Fruit fly (Drosophila melanogaster): Measurements from ENCODE around the gene ND-75.

ND-75 gene

dm6 chrX:8263236-8263635 is 11.7 kb upstream of the ND-75 start (continued):
- TF ChIP-seq CG9932 (GFP tag; IDR thresholded peaks at IDR 0.05) (peak; percentile 25; the same call in 1 of the 2 replicates), sc (optimal IDR thresholded peaks at IDR 0.05) (no peak), sc (GFP tag; optimal IDR thresholded peaks at IDR 0.05) (no peak), fu2 (GFP tag; optimal IDR thresholded peaks at IDR 0.05) (no peak), Mad (GFP tag; optimal IDR thresholded peaks at IDR 0.05) (no peak), dysf (GFP tag; IDR thresholded peaks at IDR 0.05) (peak; percentile 37; the same call in 1 of the 3 replicates), CG17361 (GFP tag; IDR thresholded peaks at IDR 0.05) (peak; percentile 42; the same call in 1 of the 3 replicates), CG13424 (tag; optimal IDR thresholded peaks at IDR 0.05) (peak; percentile 16), Hr39 (optimal IDR thresholded peaks at IDR 0.05) (no peak), lmd (GFP tag; IDR thresholded peaks at IDR 0.05) (peak; percentile 43; the same call in 1 of the 2 replicates), CG32767 (GFP tag; IDR thresholded peaks at IDR 0.05) (no peak), Meics (GFP tag; optimal IDR thresholded peaks at IDR 0.05) (no peak), sisA (GFP tag; IDR thresholded peaks at IDR 0.05) (0 out of 2 replicates have a peak, but pooled peaks have one; percentile 27), Fer2 (tag; optimal IDR thresholded peaks at IDR 0.05) (no peak), Rx (GFP tag; IDR thresholded peaks at IDR 0.05) (no peak), Ssrp (tag; optimal IDR thresholded peaks at IDR 0.05) (no peak), CG2678 (tag; optimal IDR thresholded peaks at IDR 0.05) (peak; percentile 44), CG3847 (GFP tag; IDR thresholded peaks at IDR 0.05) (peak; percentile 10; the same call in 1 of the 2 replicates), CG18262 (tag; optimal IDR thresholded peaks at IDR 0.05) (peak; percentile 9), Oli (tag; optimal IDR thresholded peaks at IDR 0.05) (peak; percentile 13), odd (GFP tag; optimal IDR thresholded peaks at IDR 0.05) (no peak), CG30403 (GFP tag; optimal IDR thresholded peaks at IDR 0.05) (peak; percentile 21), nerfin-2 (GFP tag; IDR thresholded peaks at IDR 0.05; ENCODE audit: partially characterized antibody) (no peak), CG11398 (GFP tag; optimal IDR thresholded peaks at IDR 0.05) (no peak), CG15269 (tag; optimal IDR thresholded peaks at IDR 0.05) (peak; percentile 38), gem (tag; optimal IDR thresholded peaks at IDR 0.05) (peak; percentile 34), CoRest (tag; optimal IDR thresholded peaks at IDR 0.05) (peak; percentile 29), CG17568 (GFP tag; optimal IDR thresholded peaks at IDR 0.05) (no peak), Oaz (GFP tag; IDR thresholded peaks at IDR 0.05) (0 out of 2 replicates have a peak, but pooled peaks have one; percentile 7), Ptx1 (GFP tag; IDR thresholded peaks at IDR 0.05) (peak; percentile 45), klu (GFP tag; IDR thresholded peaks at IDR 0.05) (no peak), Sox102F (GFP tag; optimal IDR thresholded peaks at IDR 0.05) (peak; percentile 20)

dm6 chrX:8259881-8260280 is 8.4 kb upstream of the ND-75 start:
- TF ChIP-seq CG10321 (GFP tag; IDR thresholded peaks at IDR 0.05) (no peak), CG10147 (GFP tag; optimal IDR thresholded peaks at IDR 0.05) (no peak), sd (tag; optimal IDR thresholded peaks at IDR 0.05) (no peak), toy (GFP tag; IDR thresholded peaks at IDR 0.05) (no peak), CG43689 (GFP tag; IDR thresholded peaks at IDR 0.05) (no peak), hkb (optimal IDR thresholded peaks at IDR 0.05) (no peak), hkb (GFP tag; IDR thresholded peaks at IDR 0.05) (0 out of 2 replicates have a peak, but pooled peaks have one; percentile 23), CG34224 (GFP tag; IDR thresholded peaks at IDR 0.05; ENCODE audit: partially characterized antibody) (no peak), CG31441 (GFP tag; IDR thresholded peaks at IDR 0.05) (peak; percentile 37; the same call in 1 of the 2 replicates), chinmo (GFP tag; IDR thresholded peaks at IDR 0.05; ENCODE audit: partially characterized antibody) (no peak), CG15269 (tag; optimal IDR thresholded peaks at IDR 0.05) (no peak), cas (GFP tag; IDR thresholded peaks at IDR 0.05) (no peak), zen (tag; optimal IDR thresholded peaks at IDR 0.05) (no peak), ewg (GFP tag; optimal IDR thresholded peaks at IDR 0.05) (no peak), Dip3 (GFP tag; optimal IDR thresholded peaks at IDR 0.05) (no peak), Kr (GFP tag; optimal IDR thresholded peaks at IDR 0.05) (no peak), Hr39 (optimal IDR thresholded peaks at IDR 0.05) (no peak), Taf1 (GFP tag; IDR thresholded peaks at IDR 0.05) (no peak), Sry-δ (GFP tag; optimal IDR thresholded peaks at IDR 0.05) (no peak), CG1602 (GFP tag; optimal IDR thresholded peaks at IDR 0.05) (no peak), pfk (GFP tag; optimal IDR thresholded peaks at IDR 0.05) (no peak), Stat92E (GFP tag; optimal IDR thresholded peaks at IDR 0.05) (no peak), HLH3B (GFP tag; IDR thresholded peaks at IDR 0.05) (no peak), Mad (GFP tag; optimal IDR thresholded peaks at IDR 0.05) (no peak)
